Fruit fly (Drosophila melanogaster) whole organism, pupa: Measurements from ENCODE around the gene AhcyL1.

Experiments
- CG10348 ChIP-seq: fragments of 200-800 bp; sonication (Bioruptor generic); IDR thresholded peaks from 2 replicates; pipeline ENCODE4 v1.3.6; 2022; ENCODE audit warnings: missing biosample characterization, missing genetic modification characterization
- CG12605 ChIP-seq: fragments of 200-800 bp; sonication (Bioruptor generic); IDR thresholded peaks from 2 replicates; pipeline ENCODE4 v1.3.6; 2022; ENCODE audit warnings: missing biosample characterization, missing genetic modification characterization
- CG13204 ChIP-seq: fragments of 200-800 bp; sonication (Bioruptor generic); optimal IDR thresholded peaks from 2 replicates; lab custom pipeline; 2018; ENCODE audit warnings: missing biosample characterization, mild to moderate bottlenecking, missing genetic modification characterization, moderate library complexity
- CG14655 ChIP-seq: fragments of 200-800 bp; sonication (Bioruptor generic); optimal IDR thresholded peaks from 3 replicates; lab custom pipeline; 2017; ENCODE audit warnings: mild to moderate bottlenecking, missing biosample characterization, missing genetic modification reagents, missing genetic modification characterization
- CG15710 ChIP-seq: fragments of 200-800 bp; sonication (Bioruptor generic); optimal IDR thresholded peaks from 2 replicates; lab custom pipeline; 2018; ENCODE audit warnings: missing biosample characterization, mild to moderate bottlenecking, missing genetic modification characterization, moderate library complexity
- CG17806 ChIP-seq: fragments of 200-800 bp; sonication (Bioruptor generic); optimal IDR thresholded peaks from 2 replicates; lab custom pipeline; 2018; ENCODE audit warnings: missing biosample characterization, mild to moderate bottlenecking, missing genetic modification characterization, moderate library complexity
- CG32121 ChIP-seq: fragments of 200-800 bp; sonication (Bioruptor generic); IDR thresholded peaks from 2 replicates; pipeline ENCODE4 v1.3.6; 2022; ENCODE audit warnings: missing biosample characterization, missing genetic modification characterization
- CG34367 ChIP-seq: fragments of 200-800 bp; sonication (Bioruptor generic); optimal IDR thresholded peaks from 2 replicates; lab custom pipeline; 2018; ENCODE audit warnings: missing biosample characterization, mild to moderate bottlenecking, missing genetic modification characterization
- CG4496 ChIP-seq: fragments of 200-800 bp; sonication (Bioruptor generic); IDR thresholded peaks from 3 replicates; pipeline ENCODE4 v1.3.6; 2022; ENCODE audit warnings: missing biosample characterization, missing genetic modification characterization
- CG8159 ChIP-seq: fragments of 200-800 bp; sonication (Bioruptor generic); optimal IDR thresholded peaks from 3 replicates; lab custom pipeline; 2018; ENCODE audit warnings: missing biosample characterization, mild to moderate bottlenecking, missing genetic modification characterization, moderate library complexity
- CG8301 ChIP-seq: fragments of 200-800 bp; sonication (Bioruptor generic); optimal IDR thresholded peaks from 2 replicates; lab custom pipeline; 2018; ENCODE audit warnings: missing biosample characterization, mild to moderate bottlenecking, missing genetic modification characterization
- CG9948 ChIP-seq: fragments of 200-800 bp; sonication (Bioruptor generic); optimal IDR thresholded peaks from 2 replicates; lab custom pipeline; 2018; ENCODE audit warnings: missing biosample characterization, mild to moderate bottlenecking, missing genetic modification characterization, moderate library complexity
- D1 ChIP-seq: fragments of 200-800 bp; sonication (Bioruptor generic); optimal IDR thresholded peaks from 2 replicates; lab custom pipeline; 2018; ENCODE audit warnings: missing biosample characterization, mild to moderate bottlenecking, missing genetic modification characterization, moderate library complexity
- EcR ChIP-seq: fragments of 200-800 bp; sonication (Bioruptor generic); optimal IDR thresholded peaks from 3 replicates; lab custom pipeline; 2019; ENCODE audit warnings: missing biosample characterization, missing genetic modification characterization, mild to moderate bottlenecking, moderate library complexity, missing genetic modification reagents
- Ets98B ChIP-seq: fragments of 200-800 bp; sonication (Bioruptor generic); IDR thresholded peaks from 2 replicates; pipeline ENCODE4 v1.3.6; 2022; ENCODE audit warnings: missing biosample characterization, missing genetic modification characterization
- Pif1A ChIP-seq: fragments of 200-800 bp; sonication (Bioruptor generic); optimal IDR thresholded peaks from 3 replicates; lab custom pipeline; 2016; ENCODE audit warnings: missing biosample characterization, missing genetic modification characterization
- Pif1B ChIP-seq: fragments of 200-800 bp; sonication (Bioruptor generic); optimal IDR thresholded peaks from 3 replicates; lab custom pipeline; 2016; ENCODE audit warnings: missing biosample characterization, missing genetic modification characterization
- Snoo ChIP-seq: fragments of 200-800 bp; sonication (Bioruptor generic); optimal IDR thresholded peaks from 3 replicates; lab custom pipeline; 2017; ENCODE audit warnings: missing biosample characterization, mild to moderate bottlenecking, missing genetic modification characterization, inconsistent platforms
- fd96Ca ChIP-seq: fragments of 200-800 bp; sonication (Bioruptor generic); IDR thresholded peaks from 3 replicates; pipeline ENCODE4 v1.3.6; 2022; ENCODE audit warnings: missing biosample characterization, missing genetic modification characterization
- gl ChIP-seq: fragments of 200-800 bp; sonication (Bioruptor generic); optimal IDR thresholded peaks from 2 replicates; lab custom pipeline; 2018; ENCODE audit warnings: missing biosample characterization, mild to moderate bottlenecking, missing genetic modification characterization
- rn ChIP-seq: fragments of 200-800 bp; sonication (Bioruptor generic); IDR thresholded peaks from 2 replicates; pipeline ENCODE4 v1.3.6; 2022; ENCODE audit warnings: missing biosample characterization, missing genetic modification characterization

AhcyL1 gene

DNA sequence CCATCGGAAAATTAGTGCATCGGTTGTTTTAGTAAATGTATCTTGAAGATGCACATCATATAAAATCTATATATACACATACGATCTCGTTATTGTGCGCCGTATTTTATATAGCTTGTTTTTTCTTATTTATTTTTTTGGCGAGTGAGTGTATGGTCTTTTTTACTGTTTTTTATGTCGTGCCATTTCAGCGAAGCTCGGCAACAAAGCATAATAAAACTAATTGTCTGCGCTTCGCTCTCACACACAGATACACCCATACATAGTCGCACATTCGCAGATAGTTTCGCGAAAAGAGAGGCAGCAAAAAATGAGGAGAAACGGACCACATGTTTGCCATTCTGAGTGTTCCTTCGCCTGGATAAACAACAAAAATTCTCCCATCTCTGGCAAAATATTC is 45.7 kb upstream of the AhcyL1 start:
- TF ChIP-seq Ets98B (peak; percentile 46; the same call in 1 of the 2 replicates), CG12605 (GFP tag; lab: Robert Waterston, UW) (peak; percentile 72), CG17806 (no peak), CG8159 (no peak), CG14655 (peak; percentile 38), CG32121 (GFP tag; lab: Robert Waterston, UW) (peak; percentile 70), CG34367 (peak; percentile 45), CG8301 (tag; lab: Kevin White, UChicago) (peak; percentile 21), gl (tag; lab: Kevin White, UChicago) (peak; percentile 45), CG4496 (GFP tag; lab: Robert Waterston, UW) (peak; percentile 70; the same call in 2 of the 3 replicates), CG15710 (peak; percentile 26), fd96Ca (GFP tag; lab: Robert Waterston, UW) (no peak), Snoo (tag; lab: Kevin White, UChicago) (no peak), Pif1B (GFP tag; lab: Kevin White, UChicago) (no peak), CG9948 (no peak), rn (GFP tag; lab: Robert Waterston, UW) (no peak), Pif1A (peak; percentile 18), CG13204 (GFP tag; lab: Kevin White, UChicago) (peak; percentile 3), EcR (GFP tag; lab: Kevin White, UChicago) (peak; percentile 24), CG10348 (no peak), D1 (peak; percentile 46)
- TF ChIP-seq, all 21 proteins: peak for 13

DNA sequence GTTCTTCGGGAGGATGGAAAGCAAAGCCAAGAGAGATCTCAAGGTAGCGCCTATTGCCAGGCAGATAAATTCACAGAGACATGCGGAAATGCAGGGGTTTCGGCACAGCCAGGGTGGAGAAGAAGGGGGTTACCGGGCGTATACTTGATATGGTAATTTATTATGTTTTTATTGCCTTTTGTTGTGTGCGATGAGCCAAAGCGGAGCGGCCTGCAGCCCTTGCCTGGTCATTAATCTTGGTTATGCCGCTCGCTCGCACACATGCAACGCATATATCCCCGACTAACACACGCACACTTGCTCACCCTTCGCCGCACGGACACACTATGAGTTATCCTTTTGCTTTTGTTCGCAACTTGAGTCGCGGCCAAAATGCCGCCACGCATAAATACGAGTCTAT is 44.5 kb upstream of the AhcyL1 start:
- TF ChIP-seq CG12605 (GFP tag; lab: Robert Waterston, UW) (no peak), fd96Ca (GFP tag; lab: Robert Waterston, UW) (no peak), EcR (GFP tag; lab: Kevin White, UChicago) (peak; percentile 23), CG14655 (no peak)
- TF ChIP-seq, all 21 proteins: peak for 1

DNA sequence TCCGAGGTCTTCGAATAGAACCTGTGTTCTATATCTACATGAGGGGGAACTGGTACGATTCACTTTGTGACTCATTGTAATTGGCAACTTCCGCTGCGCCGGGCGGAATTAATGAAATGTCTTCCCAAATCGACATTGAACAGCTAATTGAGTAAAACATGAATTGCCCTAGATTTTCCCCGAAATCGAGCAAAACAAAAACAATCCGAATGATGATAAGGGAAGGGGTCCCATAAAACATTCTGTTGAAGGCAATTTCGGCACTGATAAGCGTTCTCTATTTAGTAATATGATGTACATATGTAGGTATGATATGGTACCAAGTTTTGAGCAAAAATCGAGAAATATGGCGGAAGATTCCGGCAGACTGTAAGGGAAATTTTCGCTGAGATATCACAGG is 37.6 kb upstream of the AhcyL1 start:
- no peak for TF ChIP-seq rn (GFP tag; lab: Robert Waterston, UW)
- TF ChIP-seq CG12605 (GFP tag; lab: Robert Waterston, UW), result no peak
- TF ChIP-seq CG17806, result no peak
- no peak for TF ChIP-seq Snoo (tag; lab: Kevin White, UChicago)
- no peak for TF ChIP-seq CG14655
- TF ChIP-seq Ets98B, result no peak
- no peak for TF ChIP-seq Pif1A
- TF ChIP-seq CG15710, result no peak
- no peak for TF ChIP-seq fd96Ca (GFP tag; lab: Robert Waterston, UW)
- TF ChIP-seq gl (tag; lab: Kevin White, UChicago), result no peak
- TF ChIP-seq D1, result no peak
- TF ChIP-seq CG9948, result no peak

DNA sequence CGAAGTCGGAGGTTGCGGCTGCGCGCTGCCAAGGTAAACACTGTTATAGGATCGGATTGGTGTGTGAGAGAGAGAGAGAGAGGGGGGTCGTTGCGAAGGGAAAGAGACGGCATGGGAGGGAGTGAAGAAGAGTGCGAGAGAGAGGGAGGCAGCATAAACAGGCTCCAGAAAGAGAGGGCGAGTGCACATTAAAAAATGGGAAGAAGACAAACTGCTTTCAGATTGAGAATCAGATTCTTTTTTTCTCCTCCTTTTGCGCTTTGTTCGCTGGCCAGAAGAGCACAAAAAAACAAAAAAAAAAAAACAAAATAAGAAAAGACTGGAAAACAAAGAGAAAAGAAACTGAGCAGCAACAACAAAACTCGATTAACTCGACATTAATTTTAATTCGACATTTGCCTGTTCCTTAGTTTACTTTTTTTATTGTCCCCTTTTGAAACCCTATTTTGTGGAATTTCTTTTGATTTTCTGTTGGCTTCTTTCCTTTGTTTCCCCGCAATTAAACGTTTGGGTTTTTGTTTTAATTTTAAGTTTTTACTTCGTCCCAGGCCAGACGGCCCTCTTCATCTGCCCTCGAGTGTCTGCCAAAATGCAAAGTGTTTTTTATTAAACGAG is 36.3 kb upstream of the AhcyL1 start:
- TF ChIP-seq CG17806 (peak; percentile 62), CG9948 (peak; percentile 57), fd96Ca (GFP tag; lab: Robert Waterston, UW) (no peak), CG10348 (no peak), CG32121 (GFP tag; lab: Robert Waterston, UW) (no peak), Ets98B (no peak), CG8301 (tag; lab: Kevin White, UChicago) (peak; percentile 7), CG13204 (GFP tag; lab: Kevin White, UChicago) (peak; percentile 91), D1 (no peak), Pif1B (GFP tag; lab: Kevin White, UChicago) (no peak), CG8159 (peak; percentile 65), CG12605 (GFP tag; lab: Robert Waterston, UW) (peak; percentile 79), EcR (GFP tag; lab: Kevin White, UChicago) (peak; percentile 98), Pif1A (peak; percentile 46), rn (GFP tag; lab: Robert Waterston, UW) (no peak), gl (tag; lab: Kevin White, UChicago) (peak; percentile 82), CG34367 (peak; percentile 84), CG4496 (GFP tag; lab: Robert Waterston, UW) (peak; percentile 79; the same call in 2 of the 3 replicates), CG14655 (peak; percentile 31), Snoo (tag; lab: Kevin White, UChicago) (peak; percentile 60), CG15710 (peak; percentile 83)
- TF ChIP-seq, all 21 proteins: peak for 14

DNA sequence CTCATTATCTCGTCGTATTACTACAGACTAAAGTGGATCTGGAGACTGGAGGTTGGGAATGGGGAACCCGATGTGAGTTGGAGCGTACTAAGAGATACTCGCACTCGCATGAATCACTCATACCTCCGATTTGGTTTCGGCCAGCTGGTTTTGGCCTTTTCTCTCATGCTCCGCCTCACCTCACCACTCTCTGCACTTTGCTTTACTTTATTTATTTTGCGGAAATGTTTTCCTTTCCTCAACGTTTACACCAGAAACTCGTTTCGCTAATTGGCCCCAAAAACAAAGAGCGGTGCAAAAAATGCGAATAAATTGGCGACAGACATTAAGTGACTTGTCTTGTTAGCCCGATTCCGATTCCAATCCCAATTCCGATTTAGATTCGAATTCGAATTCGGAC is 35.3 kb upstream of the AhcyL1 start:
- TF ChIP-seq CG10348 (no peak), CG17806 (no peak), gl (tag; lab: Kevin White, UChicago) (no peak), rn (GFP tag; lab: Robert Waterston, UW) (no peak), CG9948 (no peak), CG34367 (no peak), CG15710 (no peak), fd96Ca (GFP tag; lab: Robert Waterston, UW) (no peak), CG32121 (GFP tag; lab: Robert Waterston, UW) (no peak), CG12605 (GFP tag; lab: Robert Waterston, UW) (no peak), CG8301 (tag; lab: Kevin White, UChicago) (no peak), CG14655 (no peak), CG13204 (GFP tag; lab: Kevin White, UChicago) (no peak), Pif1A (no peak), EcR (GFP tag; lab: Kevin White, UChicago) (no peak), CG8159 (no peak), CG4496 (GFP tag; lab: Robert Waterston, UW) (no peak), D1 (no peak)

DNA sequence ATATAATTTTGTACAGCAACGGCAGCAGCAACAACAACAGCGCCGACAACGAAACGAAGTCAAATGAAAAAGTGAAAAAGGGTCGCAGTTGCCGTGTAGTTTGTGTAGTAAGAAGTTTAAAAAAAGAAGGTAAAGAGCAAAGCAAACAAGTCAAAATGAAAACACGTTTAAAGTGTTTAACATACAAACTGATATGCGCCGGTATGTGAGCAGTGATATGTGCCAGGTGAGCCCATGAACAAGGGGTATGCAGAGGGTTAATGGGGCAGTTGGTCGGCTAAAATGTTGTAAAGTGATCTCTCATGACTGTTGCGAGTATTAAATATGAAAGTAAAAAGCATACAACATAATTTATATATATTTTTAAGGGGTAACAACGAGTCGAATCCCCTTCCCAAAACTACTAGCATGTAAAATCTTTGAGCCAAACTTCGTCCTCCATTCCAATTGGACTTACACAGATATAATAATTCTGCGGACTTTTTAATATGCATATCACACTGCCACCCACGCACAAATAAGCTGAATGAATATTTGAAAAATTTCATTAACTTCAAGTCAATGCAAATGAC is 33.9 kb upstream of the AhcyL1 start:
- no peak for TF ChIP-seq CG15710
- peak; percentile 78 for TF ChIP-seq rn (GFP tag; lab: Robert Waterston, UW)
- no peak for TF ChIP-seq CG10348
- peak; percentile 87 for TF ChIP-seq CG32121 (GFP tag; lab: Robert Waterston, UW)
- peak; percentile 65 for TF ChIP-seq CG12605 (GFP tag; lab: Robert Waterston, UW)
- TF ChIP-seq CG17806, result peak; percentile 54
- peak; percentile 93 for TF ChIP-seq CG4496 (GFP tag; lab: Robert Waterston, UW)
- TF ChIP-seq CG8159, result peak; percentile 35
- TF ChIP-seq CG9948, result peak; percentile 26
- peak; percentile 23 for TF ChIP-seq CG8301 (tag; lab: Kevin White, UChicago)
- TF ChIP-seq Pif1B (GFP tag; lab: Kevin White, UChicago), result peak; percentile 28
- TF ChIP-seq Pif1A, result peak; percentile 28
- peak; percentile 84 for TF ChIP-seq Ets98B
- TF ChIP-seq Snoo (tag; lab: Kevin White, UChicago), result peak; percentile 62
- no peak for TF ChIP-seq gl (tag; lab: Kevin White, UChicago)
- TF ChIP-seq fd96Ca (GFP tag; lab: Robert Waterston, UW), result no peak; the same call in 1 of the 3 replicates
- no peak for TF ChIP-seq CG13204 (GFP tag; lab: Kevin White, UChicago)
- TF ChIP-seq EcR (GFP tag; lab: Kevin White, UChicago), result no peak
- TF ChIP-seq CG34367, result no peak
- TF ChIP-seq D1, result no peak
- TF ChIP-seq CG14655, result peak; percentile 33
